Worm (Caenorhabditis elegans) whole organism, L2 larva: Measurements from ENCODE around the gene pas-6.

Source experiments
- C34F6.9 ChIP-seq: fragments of 150-350 bp; optimal IDR thresholded peaks from 2 replicates; lab custom pipeline; 2014; ENCODE audit warnings: missing biosample characterization, missing genetic modification characterization
- F13H6.1 ChIP-seq: sonication (generic microtip); optimal IDR thresholded peaks from 2 replicates; lab custom pipeline; 2016; ENCODE audit warnings: missing genetic modification characterization, missing compliant biosample characterization
- Y55F3AM.14 ChIP-seq: fragments of 200-800 bp; sonication (Bioruptor generic); optimal IDR thresholded peaks from 2 replicates; lab custom pipeline; 2018; ENCODE audit warnings: mild to moderate bottlenecking, missing genetic modification characterization, missing compliant biosample characterization
- ZK546.5 ChIP-seq: sonication (generic microtip); optimal IDR thresholded peaks from 2 replicates; lab custom pipeline; 2017; ENCODE audit warnings: missing biosample characterization, missing genetic modification characterization
- alr-1 ChIP-seq: fragments of 150-350 bp; optimal IDR thresholded peaks from 2 replicates; lab custom pipeline; 2014; ENCODE audit warnings: missing biosample characterization, missing genetic modification characterization
- aly-2 ChIP-seq: fragments of 150-350 bp; optimal IDR thresholded peaks from 2 replicates; lab custom pipeline; 2014; ENCODE audit warnings: missing biosample characterization, missing genetic modification characterization
- ama-1 ChIP-seq: fragments of 150-350 bp; optimal IDR thresholded peaks from 2 replicates; lab custom pipeline; 2018; ENCODE audit warnings: inconsistent platforms
- crh-2 ChIP-seq: sonication (generic microtip); optimal IDR thresholded peaks from 2 replicates; lab custom pipeline; 2017; ENCODE audit warnings: missing biosample characterization, missing genetic modification characterization
- dmd-4 ChIP-seq: sonication (generic microtip); optimal IDR thresholded peaks from 2 replicates; lab custom pipeline; 2017; ENCODE audit warnings: missing biosample characterization, missing genetic modification characterization
- fos-1 ChIP-seq: fragments of 150-350 bp; optimal IDR thresholded peaks from 2 replicates; lab custom pipeline; 2014; ENCODE audit warnings: missing biosample characterization, missing genetic modification characterization
- lin-11 ChIP-seq: fragments of 150-350 bp; sonication (generic microtip); optimal IDR thresholded peaks from 2 replicates; lab custom pipeline; 2014; ENCODE audit warnings: missing biosample characterization, missing genetic modification characterization, inconsistent platforms, mixed read lengths
- lin-39 ChIP-seq: fragments of 150-350 bp; optimal IDR thresholded peaks from 2 replicates; lab custom pipeline; 2014; ENCODE audit warnings: missing biosample characterization, missing genetic modification reagents, missing genetic modification characterization
- mbf-1 ChIP-seq: sonication (generic microtip); optimal IDR thresholded peaks from 2 replicates; lab custom pipeline; 2017; ENCODE audit warnings: missing biosample characterization, missing genetic modification characterization
- mdl-1 ChIP-seq, 2 experiments: fragments of 150-350 bp in 1 of 2; sonication (generic microtip) in 1 of 2; optimal IDR thresholded peaks; 2 replicates each; lab custom pipeline; 2017; ENCODE audit warnings: missing biosample characterization in 2 of 2, missing genetic modification characterization in 2 of 2
- nhr-10 ChIP-seq: sonication (generic microtip); optimal IDR thresholded peaks from 2 replicates; lab custom pipeline; 2017; ENCODE audit warnings: missing biosample characterization, missing genetic modification characterization
- nhr-11 ChIP-seq: fragments of 150-350 bp; optimal IDR thresholded peaks from 2 replicates; lab custom pipeline; 2014; ENCODE audit warnings: missing biosample characterization, missing genetic modification characterization
- nhr-129 ChIP-seq: fragments of 150-350 bp; optimal IDR thresholded peaks from 2 replicates; lab custom pipeline; 2014; ENCODE audit warnings: missing biosample characterization, missing genetic modification characterization
- nhr-21 ChIP-seq: fragments of 150-350 bp; optimal IDR thresholded peaks from 2 replicates; lab custom pipeline; 2014; ENCODE audit warnings: missing biosample characterization, missing genetic modification characterization
- nhr-23 ChIP-seq: fragments of 150-350 bp; optimal IDR thresholded peaks from 2 replicates; lab custom pipeline; 2014; ENCODE audit warnings: missing biosample characterization, missing genetic modification reagents, missing genetic modification characterization
- nhr-237 ChIP-seq: fragments of 150-350 bp; optimal IDR thresholded peaks from 2 replicates; lab custom pipeline; 2014; ENCODE audit warnings: missing biosample characterization, missing genetic modification characterization
- nhr-25 ChIP-seq: fragments of 150-350 bp; sonication (generic microtip); optimal IDR thresholded peaks from 3 replicates; lab custom pipeline; 2014; ENCODE audit warnings: missing biosample characterization, missing genetic modification characterization
- nhr-6 ChIP-seq: fragments of 150-350 bp; optimal IDR thresholded peaks from 2 replicates; lab custom pipeline; 2014; ENCODE audit warnings: missing biosample characterization, missing genetic modification characterization
- peb-1 ChIP-seq: fragments of 150-350 bp; optimal IDR thresholded peaks from 2 replicates; lab custom pipeline; 2014; ENCODE audit warnings: missing biosample characterization, missing genetic modification characterization
- sem-4 ChIP-seq: fragments of 150-350 bp; optimal IDR thresholded peaks from 2 replicates; lab custom pipeline; 2014; ENCODE audit warnings: missing biosample characterization, missing genetic modification reagents, missing genetic modification characterization
- skn-1 ChIP-seq: sonication (generic microtip); optimal IDR thresholded peaks from 2 replicates; lab custom pipeline; 2017; ENCODE audit warnings: missing biosample characterization, missing genetic modification characterization
- sma-3 ChIP-seq: sonication (generic microtip); optimal IDR thresholded peaks from 2 replicates; lab custom pipeline; 2016; ENCODE audit warnings: missing genetic modification reagents, missing genetic modification characterization, missing compliant biosample characterization
- sma-9 ChIP-seq, 2 experiments: fragments of 150-350 bp in 1 of 2; sonication (generic microtip) in 1 of 2; optimal IDR thresholded peaks; 2 replicates each; lab custom pipeline; 2014 to 2016; ENCODE audit warnings: missing genetic modification characterization in 2 of 2, mild to moderate bottlenecking in 1 of 2, missing biosample characterization in 1 of 2, missing compliant biosample characterization in 1 of 2, missing genetic modification reagents in 1 of 2, moderate library complexity in 1 of 2
- snpc-4 ChIP-seq: fragments of 150-350 bp; optimal IDR thresholded peaks from 2 replicates; lab custom pipeline; 2014; ENCODE audit warnings: missing biosample characterization, missing genetic modification characterization
- unc-39 ChIP-seq: fragments of 150-350 bp; optimal IDR thresholded peaks from 2 replicates; lab custom pipeline; 2014; ENCODE audit warnings: missing biosample characterization, missing genetic modification characterization
- unc-62 ChIP-seq: fragments of 150-350 bp; optimal IDR thresholded peaks from 2 replicates; lab custom pipeline; 2014; ENCODE audit warnings: missing biosample characterization, missing genetic modification reagents, missing genetic modification characterization
- ztf-1 ChIP-seq: fragments of 200-800 bp; sonication (Bioruptor generic); conservative IDR thresholded peaks from 2 replicates; pipeline ENCODE4 v1.3.6; 2022; ENCODE audit warnings: missing genetic modification characterization, missing compliant biosample characterization
- ztf-11 ChIP-seq: sonication (generic microtip); optimal IDR thresholded peaks from 2 replicates; lab custom pipeline; 2017; ENCODE audit warnings: missing biosample characterization, missing genetic modification characterization
- ztf-4 ChIP-seq: fragments of 150-350 bp; optimal IDR thresholded peaks from 2 replicates; lab custom pipeline; 2014; ENCODE audit warnings: missing biosample characterization, missing genetic modification characterization

The pas-6 gene

DNA sequence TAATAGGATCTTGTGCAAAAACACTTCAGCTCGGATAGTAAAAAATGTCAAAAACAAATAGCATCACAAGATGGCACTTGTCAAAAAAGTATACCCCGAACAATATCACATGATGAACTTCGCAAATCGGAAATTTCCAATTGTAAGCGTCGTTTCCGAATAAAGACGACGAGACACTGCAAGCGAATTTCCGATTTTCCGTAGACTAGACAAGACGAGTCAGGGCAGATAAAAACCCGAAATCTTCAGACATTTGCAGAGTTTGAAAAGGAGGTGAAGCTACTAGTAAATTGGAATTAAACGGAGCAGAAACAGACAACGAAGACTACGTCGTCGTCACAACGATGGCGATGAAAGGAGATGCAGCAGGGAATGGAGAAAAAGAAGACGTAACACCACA is 12.5 kb downstream of the pas-6 start:
- TF ChIP-seq ztf-11 (no peak), sma-3 (GFP tag; lab: Kevin White, UChicago) (no peak), nhr-11 (tag; lab: Kevin White, UChicago) (no peak), lin-39 (tag; lab: Kevin White, UChicago) (no peak), ZK546.5 (tag; lab: Kevin White, UChicago) (no peak), F13H6.1 (tag; lab: Kevin White, UChicago) (no peak), Y55F3AM.14 (GFP tag; lab: Kevin White, UChicago) (no peak), sem-4 (tag; lab: Kevin White, UChicago) (no peak)

DNA sequence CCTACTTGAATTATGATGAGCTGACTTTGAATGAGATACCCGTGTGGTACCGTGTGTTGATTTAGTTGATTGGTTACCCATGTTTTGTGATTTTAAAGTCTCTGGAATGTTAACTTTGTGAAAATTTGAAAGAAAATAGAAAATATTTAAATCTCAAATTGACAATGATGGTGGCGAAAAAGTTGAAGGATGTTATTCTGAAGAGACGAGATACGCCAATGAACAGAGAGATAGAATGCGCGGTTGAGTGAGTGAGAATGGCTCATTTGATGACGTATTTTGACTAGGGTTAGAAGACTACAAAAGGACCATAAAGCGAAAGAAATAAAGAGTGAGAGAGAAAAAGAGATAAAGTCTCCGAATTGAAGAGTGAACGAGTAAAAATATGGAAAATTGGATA is 13.7 kb downstream of the pas-6 start, which contains the start of gene glb-6:
TSS of gene glb-6 (minus strand) at position 101 of the 400 bp plus-strand sequence.
- no peak for TF ChIP-seq crh-2
- TF ChIP-seq mdl-1 (tag; optimal IDR thresholded peaks at IDR 0.05; lab: Kevin White, UChicago) = no peak
- TF ChIP-seq nhr-237 (tag; lab: Kevin White, UChicago) = no peak

DNA sequence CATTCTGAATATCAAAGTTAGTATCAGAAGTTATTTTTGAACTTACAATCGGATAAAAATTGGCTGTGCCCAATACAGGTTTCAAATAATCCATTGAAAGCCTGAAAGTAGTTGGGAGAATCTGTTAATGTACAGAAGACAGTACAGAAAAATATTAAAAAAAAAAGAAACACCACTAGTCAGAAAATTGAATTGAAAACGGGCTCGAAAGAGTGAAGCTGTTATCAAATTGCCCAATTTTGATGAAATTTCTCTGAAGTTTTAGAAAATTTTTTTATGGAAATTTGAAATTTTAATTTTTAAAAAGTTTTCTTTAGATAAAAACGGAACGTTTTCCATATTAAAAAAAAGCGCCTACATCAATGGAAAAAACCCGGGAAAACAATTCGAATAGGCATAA is 17.0 kb downstream of the pas-6 start, which contains the start of gene C18C4.7:
TSS of gene C18C4.7 (minus strand) at position 101 of the 400 bp plus-strand sequence.
- TF ChIP-seq unc-39 (no peak), F13H6.1 (tag; lab: Kevin White, UChicago) (no peak), sma-9 (GFP tag; optimal IDR thresholded peaks at IDR 0.05; lab: Kevin White, UChicago) (no peak), sma-9 (tag; optimal IDR thresholded peaks at IDR 0.05; lab: Kevin White, UChicago) (no peak), skn-1 (no peak), nhr-21 (no peak), nhr-23 (tag; lab: Kevin White, UChicago) (no peak), mbf-1 (tag; lab: Kevin White, UChicago) (no peak), lin-11 (tag; lab: Kevin White, UChicago) (no peak), nhr-6 (tag; lab: Kevin White, UChicago) (no peak), snpc-4 (tag; lab: Kevin White, UChicago) (no peak), ztf-4 (tag; lab: Kevin White, UChicago) (no peak), dmd-4 (tag; lab: Kevin White, UChicago) (no peak), alr-1 (tag; lab: Kevin White, UChicago) (no peak), nhr-10 (tag; lab: Kevin White, UChicago) (no peak), C34F6.9 (no peak), unc-62 (GFP tag; lab: Kevin White, UChicago) (no peak), aly-2 (tag; lab: Kevin White, UChicago) (no peak), nhr-237 (tag; lab: Kevin White, UChicago) (no peak), peb-1 (no peak), nhr-25 (tag; lab: Kevin White, UChicago) (no peak)

DNA sequence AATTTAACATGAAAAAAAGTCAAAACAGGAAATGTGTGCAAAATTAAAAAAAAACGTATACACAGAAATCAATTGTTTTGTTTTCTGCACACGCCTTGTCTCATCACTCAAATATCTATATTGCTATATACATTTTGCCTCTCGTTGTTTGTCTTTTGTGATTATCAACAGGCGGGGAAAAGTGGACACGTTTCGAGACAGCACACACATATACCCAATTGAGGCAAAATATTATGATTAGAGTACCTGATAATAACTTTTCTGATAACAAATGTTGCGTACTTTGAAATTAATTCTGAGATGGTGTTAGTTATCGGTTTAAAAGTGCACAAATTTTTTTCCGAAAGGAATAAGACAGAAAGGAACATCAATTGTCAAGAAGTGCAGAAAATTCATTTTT is 24.3 kb downstream of the pas-6 start:
- peak; percentile 84 for TF ChIP-seq crh-2
- peak; percentile 96 for TF ChIP-seq fos-1 (tag; lab: Kevin White, UChicago)
- peak; percentile 53 for TF ChIP-seq skn-1
- TF ChIP-seq F13H6.1 (tag; lab: Kevin White, UChicago) = peak; percentile 0
- no peak for TF ChIP-seq ama-1 (lab: Kevin White, UChicago)
- TF ChIP-seq sma-9 (GFP tag; optimal IDR thresholded peaks at IDR 0.05; lab: Kevin White, UChicago) = peak; percentile 61
- no peak for TF ChIP-seq sma-9 (tag; optimal IDR thresholded peaks at IDR 0.05; lab: Kevin White, UChicago)
- no peak for TF ChIP-seq ztf-1
- no peak for TF ChIP-seq unc-62 (GFP tag; lab: Kevin White, UChicago)

DNA sequence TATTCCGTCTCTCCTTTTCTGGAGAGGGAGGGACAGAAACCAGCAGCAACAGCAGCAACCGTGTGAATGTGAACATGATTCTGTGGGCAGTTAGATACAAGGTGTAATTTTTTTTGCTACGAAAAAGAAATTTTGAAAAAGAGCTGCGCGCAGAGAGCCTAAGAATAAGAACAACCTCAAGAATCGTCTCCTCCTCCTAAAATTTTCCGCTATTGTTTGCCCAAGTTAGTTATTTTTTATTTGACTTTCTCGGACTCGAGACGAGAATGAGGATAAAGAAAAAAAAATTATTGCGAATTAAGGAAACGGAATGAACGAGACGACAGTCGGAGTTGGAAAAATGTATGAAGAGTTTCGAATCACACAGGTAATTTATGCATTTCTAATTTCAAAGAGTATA is 25.6 kb downstream of the pas-6 start, which contains the start of gene glb-5:
TSS of gene glb-5 (plus strand) at position 301 of the 400 bp plus-strand sequence.
- TF ChIP-seq fos-1 (tag; lab: Kevin White, UChicago) (no peak), skn-1 (no peak)

DNA sequence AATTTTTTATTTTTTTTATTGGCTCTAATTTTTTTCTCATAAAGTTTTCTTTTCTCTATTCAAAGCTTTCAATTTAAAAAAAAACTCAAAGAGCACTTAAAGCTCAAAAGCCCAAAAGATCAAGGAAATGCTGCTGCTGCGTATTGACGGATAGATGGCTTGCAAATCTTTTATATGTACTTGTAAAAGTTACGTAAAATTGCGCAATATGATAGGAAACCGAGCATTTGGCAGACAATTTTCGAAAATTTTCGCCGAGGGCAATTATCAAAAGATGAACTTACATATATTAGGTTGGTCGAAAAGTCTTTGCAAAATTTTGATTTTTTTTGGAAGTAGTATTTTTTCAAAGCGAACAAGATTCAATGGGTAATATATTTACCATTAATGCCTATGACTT is 35.6 kb downstream of the pas-6 start:
- TF ChIP-seq ztf-1 (no peak), nhr-129 (tag; lab: Kevin White, UChicago) (peak; percentile 65), sma-3 (GFP tag; lab: Kevin White, UChicago) (no peak)
